Fruit fly (Drosophila melanogaster): ENCODE results near the gene nur.

DNA sequence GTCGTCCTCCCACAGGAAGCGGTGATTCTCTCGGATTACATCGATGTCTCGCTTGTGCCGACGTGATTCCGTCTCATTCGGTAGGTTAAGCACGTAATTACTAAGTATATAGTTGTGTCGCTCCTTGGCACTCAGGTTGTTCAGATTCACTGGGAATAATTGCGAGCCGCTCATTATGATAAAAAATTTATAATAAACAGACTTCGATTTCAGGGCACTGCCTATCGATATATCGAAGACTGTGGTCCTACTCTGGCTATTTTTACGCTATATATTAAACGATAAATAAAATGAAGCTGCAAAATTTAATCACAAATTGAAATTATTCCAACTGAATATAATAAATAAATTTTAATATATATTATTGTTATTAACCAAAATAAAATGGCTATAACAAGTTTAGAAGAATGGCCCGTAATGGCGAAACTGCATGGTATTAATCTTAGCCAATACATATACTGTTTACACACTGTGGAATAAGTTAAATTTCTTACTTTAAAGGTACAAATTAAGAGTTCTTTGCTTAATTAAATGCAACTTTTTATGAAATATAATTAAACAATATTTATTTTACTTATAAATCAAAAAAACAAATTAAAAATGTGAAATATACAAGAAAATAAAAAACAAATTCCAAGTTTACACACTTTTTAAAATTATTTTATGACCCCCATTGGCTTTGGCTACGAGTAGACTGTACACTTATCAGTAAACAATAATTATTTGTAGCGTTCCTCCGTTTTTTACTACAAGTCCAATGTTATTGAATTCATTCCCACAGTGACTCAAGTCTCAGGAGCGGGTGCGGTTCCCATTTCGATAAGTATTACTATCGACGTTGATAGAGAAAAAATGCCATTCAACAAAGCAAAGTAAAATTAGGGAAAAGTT lies 47.6 kb downstream of the nur start, which contains the start of gene Eato:
- TF ChIP-seq CG1529 (GFP tag; optimal IDR thresholded peaks at IDR 0.05): no peak
- TF ChIP-seq fru (optimal IDR thresholded peaks at IDR 0.05): no peak
- no peak for TF ChIP-seq CG6813 (GFP tag; optimal IDR thresholded peaks at IDR 0.05)
- TF ChIP-seq Hmr (GFP tag; optimal IDR thresholded peaks at IDR 0.05): no peak
- TF ChIP-seq H2.0 (GFP tag; IDR thresholded peaks at IDR 0.05): no peak
- TF ChIP-seq dysf (GFP tag; IDR thresholded peaks at IDR 0.05): no peak
- no peak for TF ChIP-seq zfh1 (GFP tag; IDR thresholded peaks at IDR 0.05)
